Fruit fly (Drosophila melanogaster) whole organism, embryonic: ENCODE measurements around the gene CG4000.

Source experiments
- B-H2 ChIP-seq: fragments of 200-800 bp; sonication (Bioruptor generic); optimal IDR thresholded peaks from 2 replicates; lab custom pipeline; 2018; ENCODE audit warnings: missing biosample characterization, mild to moderate bottlenecking, missing genetic modification characterization
- BEAF-32 ChIP-seq: fragments of 200-800 bp; sonication (Bioruptor generic); optimal IDR thresholded peaks from 3 replicates; lab custom pipeline; 2017; ENCODE audit warnings: missing biosample characterization, missing genetic modification characterization, mild to moderate bottlenecking, moderate library complexity, missing genetic modification reagents
- CG10209 ChIP-seq: fragments of 200-800 bp; sonication (Bioruptor generic); optimal IDR thresholded peaks from 3 replicates; lab custom pipeline; 2017; ENCODE audit warnings: missing biosample characterization, mild to moderate bottlenecking, missing genetic modification characterization, missing genetic modification reagents
- CG12236 ChIP-seq: fragments of 200-800 bp; sonication (Bioruptor generic); optimal IDR thresholded peaks from 2 replicates; lab custom pipeline; 2016; ENCODE audit warnings: missing biosample characterization, missing genetic modification characterization
- CG15514 ChIP-seq: fragments of 200-800 bp; sonication (Bioruptor generic); optimal IDR thresholded peaks from 3 replicates; lab custom pipeline; 2017; ENCODE audit warnings: missing biosample characterization, missing genetic modification characterization, mild to moderate bottlenecking, moderate library complexity, missing genetic modification reagents
- CG17186 ChIP-seq: fragments of 200-800 bp; sonication (Bioruptor generic); optimal IDR thresholded peaks from 3 replicates; lab custom pipeline; 2017; ENCODE audit warnings: missing biosample characterization, missing genetic modification reagents, missing genetic modification characterization
- CG18599 ChIP-seq: fragments of 200-800 bp; sonication (Bioruptor generic); optimal IDR thresholded peaks from 3 replicates; lab custom pipeline; 2017; ENCODE audit warnings: missing biosample characterization, missing genetic modification characterization, mild to moderate bottlenecking, moderate library complexity, missing genetic modification reagents
- CG2116 ChIP-seq: fragments of 200-800 bp; sonication (Bioruptor generic); optimal IDR thresholded peaks from 3 replicates; lab custom pipeline; 2018; ENCODE audit warnings: missing biosample characterization, mild to moderate bottlenecking, missing genetic modification characterization
- CG30020 ChIP-seq: fragments of 200-800 bp; optimal IDR thresholded peaks from 2 replicates; lab custom pipeline; 2019; ENCODE audit warnings: missing biosample characterization, mild to moderate bottlenecking, missing genetic modification characterization, moderate library complexity
- CG34224 ChIP-seq: fragments of 200-800 bp; sonication (Bioruptor generic); IDR thresholded peaks from 3 replicates; pipeline ENCODE4 v1.3.6; 2022; ENCODE audit warnings: missing biosample characterization, missing genetic modification characterization; ENCODE audit not compliant: partially characterized antibody
- CG3995 ChIP-seq: fragments of 200-800 bp; sonication (Bioruptor generic); optimal IDR thresholded peaks from 3 replicates; lab custom pipeline; 2016; ENCODE audit warnings: missing biosample characterization, missing genetic modification characterization
- CG43689 ChIP-seq: fragments of 200-800 bp; sonication (Bioruptor generic); IDR thresholded peaks from 2 replicates; pipeline ENCODE4 v1.3.6; 2022; ENCODE audit warnings: missing biosample characterization, missing genetic modification characterization
- CG6689 ChIP-seq: fragments of 200-800 bp; sonication (Bioruptor generic); IDR thresholded peaks from 2 replicates; pipeline ENCODE4 v1.3.6; 2022; ENCODE audit warnings: missing biosample characterization, missing genetic modification characterization
- CG7963 ChIP-seq: fragments of 200-800 bp; sonication (Bioruptor generic); IDR thresholded peaks from 3 replicates; pipeline ENCODE4 v1.3.6; 2022; ENCODE audit warnings: missing biosample characterization, missing genetic modification characterization; ENCODE audit not compliant: partially characterized antibody
- CG8281 ChIP-seq: fragments of 200-800 bp; sonication (Bioruptor generic); optimal IDR thresholded peaks from 2 replicates; lab custom pipeline; 2018; ENCODE audit warnings: missing biosample characterization, mild to moderate bottlenecking, missing genetic modification characterization, moderate library complexity
- CG8359 ChIP-seq: fragments of 200-800 bp; sonication (Bioruptor generic); optimal IDR thresholded peaks from 2 replicates; lab custom pipeline; 2017; ENCODE audit warnings: missing biosample characterization, mild to moderate bottlenecking, missing genetic modification characterization, borderline replicate concordance
- Dad ChIP-seq: fragments of 200-800 bp; sonication (Bioruptor generic); optimal IDR thresholded peaks from 3 replicates; lab custom pipeline; 2016; ENCODE audit warnings: missing biosample characterization, missing genetic modification characterization
- Ets65A ChIP-seq: fragments of 200-800 bp; sonication (Bioruptor generic); peaks from one replicate; lab custom pipeline; 2016; ENCODE audit warnings: missing biosample characterization, missing genetic modification characterization
- Fer2 ChIP-seq: fragments of 200-800 bp; sonication (Bioruptor generic); optimal IDR thresholded peaks from 2 replicates; lab custom pipeline; 2018; ENCODE audit warnings: missing biosample characterization, mild to moderate bottlenecking, missing genetic modification characterization, moderate library complexity
- HHEX ChIP-seq: fragments of 200-800 bp; sonication (Bioruptor generic); optimal IDR thresholded peaks from 3 replicates; lab custom pipeline; 2017; ENCODE audit warnings: missing biosample characterization, mild to moderate bottlenecking, missing genetic modification characterization, missing genetic modification reagents
- MBD-R2 ChIP-seq: fragments of 200-800 bp; sonication (Bioruptor generic); IDR thresholded peaks from 2 replicates; pipeline ENCODE4 v1.3.6; 2022; ENCODE audit warnings: missing biosample characterization, missing genetic modification characterization
- MESR4 ChIP-seq: fragments of 200-800 bp; sonication (Bioruptor generic); optimal IDR thresholded peaks from 2 replicates; lab custom pipeline; 2018; ENCODE audit warnings: missing biosample characterization, mild to moderate bottlenecking, missing genetic modification characterization, moderate library complexity
- Mad ChIP-seq: fragments of 200-800 bp; sonication (Bioruptor generic); optimal IDR thresholded peaks from 2 replicates; lab custom pipeline; 2016; ENCODE audit warnings: missing biosample characterization, missing genetic modification characterization
- Med ChIP-seq: fragments of 200-800 bp; sonication (Bioruptor generic); peaks from one replicate; lab custom pipeline; 2016; ENCODE audit warnings: missing biosample characterization, missing genetic modification characterization, mild to moderate bottlenecking, inconsistent platforms, moderate library complexity
- NFAT ChIP-seq: fragments of 200-800 bp; sonication (Bioruptor generic); IDR thresholded peaks from 2 replicates; pipeline ENCODE4 v1.3.6; 2022; ENCODE audit warnings: missing biosample characterization, missing genetic modification characterization
- NK7.1 ChIP-seq: fragments of 200-800 bp; sonication (Bioruptor generic); optimal IDR thresholded peaks from 3 replicates; lab custom pipeline; 2016; ENCODE audit warnings: missing biosample characterization, missing genetic modification characterization
- Rfx ChIP-seq: fragments of 200-800 bp; sonication (Bioruptor generic); IDR thresholded peaks from 2 replicates; pipeline ENCODE4 v1.3.6; 2022; ENCODE audit warnings: missing biosample characterization, missing genetic modification characterization
- Rx ChIP-seq: fragments of 200-800 bp; sonication (Bioruptor generic); IDR thresholded peaks from 2 replicates; pipeline ENCODE4 v1.3.6; 2022; ENCODE audit warnings: missing biosample characterization, missing genetic modification characterization
- Sin3A ChIP-seq: fragments of >200 bp; optimal IDR thresholded peaks from 2 replicates; lab custom pipeline; 2018
- amos ChIP-seq: fragments of 200-800 bp; sonication (Bioruptor generic); IDR thresholded peaks from 2 replicates; pipeline ENCODE4 v1.3.6; 2022; ENCODE audit warnings: missing biosample characterization, missing genetic modification characterization; ENCODE audit not compliant: partially characterized antibody
- bbx ChIP-seq: fragments of 200-800 bp; sonication (Bioruptor generic); IDR thresholded peaks from 2 replicates; pipeline ENCODE4 v1.3.6; 2022; ENCODE audit warnings: missing biosample characterization, missing genetic modification characterization; ENCODE audit not compliant: partially characterized antibody
- fd3F ChIP-seq: fragments of 200-800 bp; sonication (Bioruptor generic); optimal IDR thresholded peaks from 2 replicates; lab custom pipeline; 2018; ENCODE audit warnings: missing biosample characterization, mild to moderate bottlenecking, missing genetic modification characterization, moderate library complexity
- hbn ChIP-seq: fragments of 200-800 bp; sonication (Bioruptor generic); IDR thresholded peaks from 2 replicates; pipeline ENCODE4 v1.3.6; 2022; ENCODE audit warnings: missing biosample characterization, missing genetic modification characterization; ENCODE audit not compliant: partially characterized antibody
- klu ChIP-seq: fragments of 200-800 bp; sonication (Bioruptor generic); IDR thresholded peaks from 2 replicates; pipeline ENCODE4 v1.3.6; 2022; ENCODE audit warnings: missing biosample characterization, missing genetic modification characterization
- nerfin-2 ChIP-seq: fragments of 200-800 bp; sonication (Bioruptor generic); IDR thresholded peaks from 2 replicates; pipeline ENCODE4 v1.3.6; 2022; ENCODE audit warnings: missing biosample characterization, missing genetic modification characterization; ENCODE audit not compliant: partially characterized antibody
- nmo ChIP-seq: fragments of 200-800 bp; sonication (Bioruptor generic); optimal IDR thresholded peaks from 2 replicates; lab custom pipeline; 2018; ENCODE audit warnings: missing biosample characterization, mild to moderate bottlenecking, missing genetic modification characterization, moderate library complexity
- pfk ChIP-seq: fragments of 200-800 bp; sonication (Bioruptor generic); optimal IDR thresholded peaks from 2 replicates; lab custom pipeline; 2018; ENCODE audit warnings: missing biosample characterization, mild to moderate bottlenecking, missing genetic modification characterization, moderate library complexity
- prd ChIP-seq, 3 experiments: fragments of >200 bp in 2 of 3; fragments of 200-800 bp in 1 of 3; sonication (Bioruptor generic) in 1 of 3; optimal IDR thresholded peaks in 2 of 3; IDR thresholded peaks in 1 of 3; 2 replicates in 2 of 3; 3 replicates in 1 of 3; pipeline versions ENCODE4 v1.3.6 to Lab custom; 2017 to 2022; ENCODE audit warnings: missing biosample characterization in 1 of 3, missing genetic modification characterization in 1 of 3
- pros ChIP-seq: fragments of 200-800 bp; sonication (Bioruptor generic); optimal IDR thresholded peaks from 3 replicates; lab custom pipeline; 2019; ENCODE audit warnings: missing biosample characterization, mild to moderate bottlenecking, missing genetic modification characterization, moderate library complexity
- row ChIP-seq: fragments of 200-800 bp; sonication (Bioruptor generic); IDR thresholded peaks from 3 replicates; pipeline ENCODE4 v1.3.6; 2022; ENCODE audit warnings: missing biosample characterization, missing genetic modification characterization
- sisA ChIP-seq: fragments of 200-800 bp; sonication (Bioruptor generic); IDR thresholded peaks from 2 replicates; pipeline ENCODE4 v1.3.6; 2022; ENCODE audit warnings: missing biosample characterization, missing genetic modification characterization
- slbo ChIP-seq: fragments of 200-800 bp; sonication (Bioruptor generic); IDR thresholded peaks from 2 replicates; pipeline ENCODE4 v1.3.6; 2022; ENCODE audit warnings: missing biosample characterization, missing genetic modification characterization
- sob ChIP-seq: fragments of 200-800 bp; sonication (Bioruptor generic); IDR thresholded peaks from 2 replicates; pipeline ENCODE4 v1.3.6; 2022; ENCODE audit warnings: missing biosample characterization, missing genetic modification characterization
- trh ChIP-seq: fragments of 200-800 bp; sonication (Bioruptor generic); optimal IDR thresholded peaks from 2 replicates; lab custom pipeline; 2016; ENCODE audit warnings: missing biosample characterization, missing genetic modification characterization
- wdn ChIP-seq: fragments of 200-800 bp; sonication (Bioruptor generic); IDR thresholded peaks from 2 replicates; pipeline ENCODE4 v1.3.6; 2022; ENCODE audit warnings: missing biosample characterization, missing genetic modification characterization
- z ChIP-seq: fragments of 200-800 bp; sonication (Bioruptor generic); IDR thresholded peaks from 3 replicates; pipeline ENCODE4 v1.3.6; 2022; ENCODE audit warnings: missing biosample characterization, missing genetic modification characterization
- zf30C ChIP-seq: fragments of 200-800 bp; sonication (Bioruptor generic); optimal IDR thresholded peaks from 3 replicates; lab custom pipeline; 2018; ENCODE audit warnings: missing biosample characterization, mild to moderate bottlenecking, missing genetic modification characterization

CG4000 gene

dm6 chr3R:20634674-20635594 is 42.2 kb downstream of the CG4000 start, which contains the start of the genes Pi3K92E and Lrrk (continued):
- TF ChIP-seq CG15514 (GFP tag; lab: Kevin White, UChicago) (peak; percentile 14), CG30020 (tag; lab: Kevin White, UChicago) (peak; percentile 53), Ets65A (GFP tag; lab: Kevin White, UChicago) (peak; percentile 93), Dad (no peak), CG2116 (peak; percentile 53), CG43689 (no peak), CG10209 (GFP tag; lab: Kevin White, UChicago) (no peak), B-H2 (GFP tag; lab: Kevin White, UChicago) (no peak), amos (GFP tag; lab: Robert Waterston, UW) (peak; percentile 84), Rfx (GFP tag; lab: Robert Waterston, UW) (peak; percentile 67), sisA (no peak), sob (GFP tag; lab: Robert Waterston, UW) (no peak; the same call in 1 of the 2 replicates), klu (no peak), CG7963 (peak; percentile 80), slbo (GFP tag; lab: Robert Waterston, UW) (peak; percentile 47; the same call in 1 of the 2 replicates), Mad (GFP tag; lab: Kevin White, UChicago) (peak; percentile 56), wdn (GFP tag; lab: Robert Waterston, UW) (no peak), CG8359 (no peak), nmo (GFP tag; lab: Kevin White, UChicago) (peak; percentile 19), MBD-R2 (GFP tag; lab: Robert Waterston, UW) (0 out of 2 replicates have a peak, but pooled peaks have one; percentile 5), MESR4 (GFP tag; lab: Kevin White, UChicago) (no peak), BEAF-32 (GFP tag; lab: Kevin White, UChicago) (peak; percentile 84), pfk (GFP tag; lab: Kevin White, UChicago) (peak; percentile 1), row (GFP tag; lab: Robert Waterston, UW) (peak; percentile 54; the same call in 2 of the 3 replicates), prd (optimal IDR thresholded peaks at IDR 0.05; lab: Kevin White, UChicago) (no peak), prd (GFP tag; IDR thresholded peaks at IDR 0.05; lab: Robert Waterston, UW) (peak; percentile 35; the same call in 1 of the 3 replicates), hbn (GFP tag; lab: Robert Waterston, UW) (peak; percentile 64), Rx (GFP tag; lab: Robert Waterston, UW) (0 out of 2 replicates have a peak, but pooled peaks have one; percentile 9), trh (no peak), CG34224 (GFP tag; lab: Robert Waterston, UW) (peak; percentile 78), NK7.1 (GFP tag; lab: Kevin White, UChicago) (no peak), HHEX (GFP tag; lab: Kevin White, UChicago) (peak; percentile 1), Fer2 (tag; lab: Kevin White, UChicago) (no peak), NFAT (GFP tag; lab: Robert Waterston, UW) (peak; percentile 40; the same call in 1 of the 2 replicates), bbx (peak; percentile 77), CG8281 (tag; lab: Kevin White, UChicago) (no peak), Med (GFP tag; lab: Kevin White, UChicago) (peak; percentile 88), Sin3A (peak; percentile 35), nerfin-2 (GFP tag; lab: Robert Waterston, UW) (peak; percentile 83), CG12236 (GFP tag; lab: Kevin White, UChicago) (no peak), z (no peak), CG17186 (GFP tag; lab: Kevin White, UChicago) (peak; percentile 75), zf30C (no peak), fd3F (GFP tag; lab: Kevin White, UChicago) (no peak), CG18599 (GFP tag; lab: Kevin White, UChicago) (no peak), CG6689 (GFP tag; lab: Robert Waterston, UW) (peak; percentile 21; the same call in 1 of the 2 replicates), pros (no peak), CG3995 (GFP tag; lab: Kevin White, UChicago) (peak; percentile 97)
